Worm (Caenorhabditis elegans) whole organism, L4 larva: Measurements from ENCODE around the gene F09C6.3.
A peak's percentile ranks its signal among the peaks of the same experiment; 100 is the strongest.

Experiments
- F10B5.3 ChIP-seq: sonication (generic microtip); optimal IDR thresholded peaks from 2 replicates; lab custom pipeline; 2016; ENCODE audit warnings: mild to moderate bottlenecking, missing genetic modification characterization, missing compliant biosample characterization
- F44E2.7 ChIP-seq: fragments of 200-800 bp; sonication (Bioruptor generic); IDR thresholded peaks from 2 replicates; pipeline ENCODE4 v2.1.2; 2022; ENCODE audit warnings: missing genetic modification characterization, missing compliant biosample characterization
- Y105C5A.15 ChIP-seq: fragments of 200-800 bp; sonication (Bioruptor generic); IDR thresholded peaks from 2 replicates; pipeline ENCODE4 v1.3.6; 2022; ENCODE audit warnings: missing genetic modification characterization, missing compliant biosample characterization
- aly-2 ChIP-seq: sonication (generic microtip); optimal IDR thresholded peaks from 2 replicates; lab custom pipeline; 2018; ENCODE audit warnings: missing biosample characterization, missing genetic modification characterization
- ama-1 ChIP-seq: fragments of 150-350 bp; optimal IDR thresholded peaks from 2 replicates; lab custom pipeline; 2014; ENCODE audit warnings: inconsistent platforms, mixed read lengths
- ceh-32 ChIP-seq: sonication (generic microtip); optimal IDR thresholded peaks from 2 replicates; lab custom pipeline; 2016; ENCODE audit warnings: mild to moderate bottlenecking, missing genetic modification characterization, missing compliant biosample characterization; ENCODE audit not compliant: poor library complexity
- ceh-62 ChIP-seq: sonication (generic microtip); optimal IDR thresholded peaks from 2 replicates; lab custom pipeline; 2017; ENCODE audit warnings: missing biosample characterization, missing genetic modification characterization
- egl-43 ChIP-seq: fragments of 200-800 bp; sonication (Bioruptor generic); IDR thresholded peaks from 2 replicates; pipeline ENCODE4 v1.3.6; 2022; ENCODE audit warnings: missing genetic modification reagents, missing genetic modification characterization, missing compliant biosample characterization
- fkh-10 ChIP-seq: fragments of 150-350 bp; optimal IDR thresholded peaks from 2 replicates; lab custom pipeline; 2014; ENCODE audit warnings: missing biosample characterization, missing genetic modification reagents, missing genetic modification characterization
- hif-1 ChIP-seq, 2 experiments: sonication (generic microtip); optimal IDR thresholded peaks; 2 replicates each; lab custom pipeline; 2016 to 2017; ENCODE audit warnings: missing compliant biosample characterization in 2 of 2, missing genetic modification characterization in 2 of 2, missing genetic modification reagents in 2 of 2, missing genotype in 2 of 2, mild to moderate bottlenecking in 1 of 2
- hmg-1.1 ChIP-seq: fragments of 200-800 bp; sonication (Bioruptor generic); IDR thresholded peaks from 2 replicates; pipeline ENCODE4 v1.3.6; 2022; ENCODE audit warnings: missing genetic modification reagents, missing genetic modification characterization, missing compliant biosample characterization
- lin-38 ChIP-seq: fragments of 200-800 bp; sonication (Bioruptor generic); IDR thresholded peaks from 2 replicates; pipeline ENCODE4 v1.3.6; 2022; ENCODE audit warnings: missing genetic modification reagents, missing genetic modification characterization, missing compliant biosample characterization
- lin-39 ChIP-seq: fragments of 150-350 bp; optimal IDR thresholded peaks from 2 replicates; lab custom pipeline; 2014; ENCODE audit warnings: missing biosample characterization, missing genetic modification reagents, missing genetic modification characterization
- madf-5 ChIP-seq, 2 experiments: fragments of 200-800 bp; sonication (Bioruptor generic); IDR thresholded peaks; 2 replicates each; pipeline ENCODE4 v1.3.6; 2022; ENCODE audit warnings: missing compliant biosample characterization in 2 of 2, missing genetic modification characterization in 2 of 2
- mdt-29 ChIP-seq: fragments of 200-800 bp; sonication (Bioruptor generic); IDR thresholded peaks from 2 replicates; pipeline ENCODE4 v1.3.6; 2022; ENCODE audit warnings: missing genetic modification reagents, missing genetic modification characterization, missing compliant biosample characterization
- mxl-2 ChIP-seq: fragments of 200-800 bp; sonication (Bioruptor generic); conservative IDR thresholded peaks from 2 replicates; pipeline ENCODE4 v1.3.6; 2022; ENCODE audit warnings: missing genetic modification reagents, missing genetic modification characterization, missing compliant biosample characterization
- nhr-102 ChIP-seq: sonication (generic microtip); optimal IDR thresholded peaks from 2 replicates; lab custom pipeline; 2016; ENCODE audit warnings: mild to moderate bottlenecking, missing genetic modification characterization, moderate library complexity, missing compliant biosample characterization
- nhr-25 ChIP-seq: sonication (generic microtip); optimal IDR thresholded peaks from 2 replicates; lab custom pipeline; 2017; ENCODE audit warnings: missing genetic modification characterization, mild to moderate bottlenecking, missing compliant biosample characterization, antibody characterized with exemption, moderate library complexity, borderline replicate concordance; ENCODE audit not compliant: insufficient read depth
- nhr-28 ChIP-seq: fragments of 150-350 bp; optimal IDR thresholded peaks from 2 replicates; lab custom pipeline; 2014; ENCODE audit warnings: missing biosample characterization, missing genetic modification characterization
- nhr-41 ChIP-seq: fragments of 200-800 bp; sonication (Bioruptor generic); IDR thresholded peaks from 2 replicates; pipeline ENCODE4 v1.3.6; 2022; ENCODE audit warnings: missing genetic modification reagents, missing genetic modification characterization, missing compliant biosample characterization
- nhr-48 ChIP-seq: sonication (generic microtip); optimal IDR thresholded peaks from 2 replicates; lab custom pipeline; 2016; ENCODE audit warnings: mild to moderate bottlenecking, missing genetic modification characterization, missing compliant biosample characterization
- nhr-6 ChIP-seq: fragments of 150-350 bp; optimal IDR thresholded peaks from 2 replicates; lab custom pipeline; 2014; ENCODE audit warnings: missing biosample characterization, missing genetic modification characterization
- nhr-76 ChIP-seq: fragments of 150-350 bp; optimal IDR thresholded peaks from 2 replicates; lab custom pipeline; 2014; ENCODE audit warnings: missing biosample characterization, missing genetic modification characterization
- nhr-77 ChIP-seq: fragments of 150-350 bp; optimal IDR thresholded peaks from 2 replicates; lab custom pipeline; 2014; ENCODE audit warnings: missing biosample characterization, missing genetic modification characterization
- rbr-2 ChIP-seq: sonication (generic microtip); optimal IDR thresholded peaks from 2 replicates; lab custom pipeline; 2016; ENCODE audit warnings: missing genotype, missing genetic modification characterization, missing compliant biosample characterization
- set-16 ChIP-seq: fragments of 200-800 bp; sonication (Bioruptor generic); IDR thresholded peaks from 2 replicates; pipeline ENCODE4 v1.3.6; 2022; ENCODE audit warnings: missing genetic modification reagents, missing genetic modification characterization, missing compliant biosample characterization
- skn-1 ChIP-seq: fragments of 150-350 bp; optimal IDR thresholded peaks from 2 replicates; lab custom pipeline; 2014; ENCODE audit warnings: missing biosample characterization, missing genetic modification characterization
- snpc-1.2 ChIP-seq: fragments of 200-800 bp; sonication (Bioruptor generic); IDR thresholded peaks from 2 replicates; pipeline ENCODE4 v1.3.6; 2022; ENCODE audit warnings: missing genetic modification reagents, missing genetic modification characterization, missing compliant biosample characterization
- snpc-4 ChIP-seq: fragments of 150-350 bp; optimal IDR thresholded peaks from 2 replicates; lab custom pipeline; 2014; ENCODE audit warnings: missing biosample characterization, missing genetic modification characterization
- unc-130 ChIP-seq: sonication (generic microtip); optimal IDR thresholded peaks from 2 replicates; lab custom pipeline; 2016; ENCODE audit warnings: missing genetic modification reagents, missing genetic modification characterization, missing compliant biosample characterization
- unc-62 ChIP-seq, 3 experiments: fragments of 150-350 bp in 1 of 3; sonication (generic microtip); optimal IDR thresholded peaks in 2 of 3; peaks in 1 of 3; 1 replicate in 1 of 3; 2 replicates in 2 of 3; lab custom pipeline; 2014 to 2017; ENCODE audit warnings: missing biosample characterization in 3 of 3, missing genetic modification characterization in 3 of 3, missing genetic modification reagents in 3 of 3, missing genotype in 1 of 3
- zag-1 ChIP-seq: fragments of 150-350 bp; optimal IDR thresholded peaks from 2 replicates; lab custom pipeline; 2014; ENCODE audit warnings: missing biosample characterization, missing genetic modification characterization

F09C6.3 gene

ce11 chrV:16879532-16879931 lies 422 bp downstream of the F09C6.3 start:
- no peak for TF ChIP-seq egl-43 (GFP tag; lab: Robert Waterston, UW)
- TF ChIP-seq unc-62 (GFP tag; optimal IDR thresholded peaks at IDR 0.05 in 1 of 2; lab: Kevin White, UChicago): peak in 1 of 2 experiments; percentile 94
- TF ChIP-seq unc-62 (tag; optimal IDR thresholded peaks at IDR 0.05; lab: Kevin White, UChicago): no peak

- TF ChIP-seq set-16 (GFP tag; lab: Robert Waterston, UW): no peak
- no peak for TF ChIP-seq Y105C5A.15 (GFP tag; lab: Robert Waterston, UW)
- no peak for TF ChIP-seq nhr-102 (tag; lab: Kevin White, UChicago)
- no peak for TF ChIP-seq nhr-25
- no peak for TF ChIP-seq fkh-10 (GFP tag; lab: Kevin White, UChicago)
- TF ChIP-seq nhr-6 (tag; lab: Kevin White, UChicago): no peak
- TF ChIP-seq zag-1 (tag; lab: Kevin White, UChicago): no peak
- no peak for TF ChIP-seq nhr-48 (tag; lab: Kevin White, UChicago)
- TF ChIP-seq nhr-76 (tag; lab: Kevin White, UChicago): no peak
- no peak for TF ChIP-seq snpc-4 (tag; lab: Kevin White, UChicago)
- TF ChIP-seq snpc-1.2 (GFP tag; lab: Robert Waterston, UW): no peak
Measured at ce11 chrV:16874966-16875365, 5.0 kb downstream of the F09C6.3 start, which contains the start of gene F49A5.10. TSS of gene F49A5.10 (plus strand) at chrV:16875266.

- TF ChIP-seq unc-62 (GFP tag; optimal IDR thresholded peaks at IDR 0.05 in 1 of 2; lab: Kevin White, UChicago) (peak in 1 of 2 experiments; percentile 28), unc-62 (tag; optimal IDR thresholded peaks at IDR 0.05; lab: Kevin White, UChicago) (no peak), ceh-62 (tag; lab: Kevin White, UChicago) (no peak)
Measured at ce11 chrV:16873642-16874041, 6.3 kb downstream of the F09C6.3 start, which contains the start of gene srw-23. TSS of gene srw-23 (plus strand) at chrV:16873942.

- TF ChIP-seq egl-43 (GFP tag; lab: Robert Waterston, UW) (no peak), hmg-1.1 (GFP tag; lab: Robert Waterston, UW) (no peak), rbr-2 (tag; lab: Kevin White, UChicago) (no peak), skn-1 (no peak), nhr-77 (no peak), nhr-41 (no peak), mdt-29 (GFP tag; lab: Robert Waterston, UW) (no peak), madf-5 (GFP tag; IDR thresholded peaks at IDR 0.05; lab: Robert Waterston, UW) (no peak), nhr-28 (tag; lab: Kevin White, UChicago) (no peak), ceh-62 (tag; lab: Kevin White, UChicago) (no peak)
Measured at ce11 chrV:16871387-16871786, 8.6 kb downstream of the F09C6.3 start, which contains the start of gene thn-4. TSS of gene thn-4 (minus strand) at chrV:16871487.

- no peak for TF ChIP-seq F44E2.7 (GFP tag; lab: Robert Waterston, UW)
- no peak for TF ChIP-seq lin-38 (GFP tag; lab: Robert Waterston, UW)
- no peak for TF ChIP-seq nhr-102 (tag; lab: Kevin White, UChicago)
- TF ChIP-seq, all 104 proteins: peak for 0
Measured at ce11 chrV:16869740-16870139, 10.2 kb downstream of the F09C6.3 start, which contains the start of gene clec-33. TSS of gene clec-33 (minus strand) at chrV:16869840.

- no peak for TF ChIP-seq nhr-76 (tag; lab: Kevin White, UChicago)
- no peak for TF ChIP-seq nhr-77
- TF ChIP-seq ama-1 (lab: Kevin White, UChicago): no peak
- TF ChIP-seq unc-130 (GFP tag; lab: Kevin White, UChicago): no peak
- TF ChIP-seq ceh-32: no peak
- no peak for TF ChIP-seq hif-1 (tag; optimal IDR thresholded peaks at IDR 0.05; lab: Kevin White, UChicago)
- TF ChIP-seq mxl-2 (GFP tag; lab: Robert Waterston, UW): no peak
- no peak for TF ChIP-seq aly-2 (tag; lab: Kevin White, UChicago)
- no peak for TF ChIP-seq F10B5.3
- no peak for TF ChIP-seq lin-39 (tag; lab: Kevin White, UChicago)
- TF ChIP-seq, all 104 proteins: peak for 0
Measured at ce11 chrV:16865404-16865803, 14.6 kb downstream of the F09C6.3 start, which contains the start of gene clec-28. TSS of gene clec-28 (plus strand) at chrV:16865704.
